Worm (Caenorhabditis elegans): ENCODE data around the gene F20D6.15.

The F20D6.15 gene

ce11 chrV:8223417-8223816, 35.1 kb upstream of the F20D6.15 start:
- TF ChIP-seq pax-1 (tag; optimal IDR thresholded peaks at IDR 0.05) (no peak), unc-42 (tag; optimal IDR thresholded peaks at IDR 0.05) (no peak), ets-4 (tag; optimal IDR thresholded peaks at IDR 0.05) (no peak), hlh-6 (tag; optimal IDR thresholded peaks at IDR 0.05) (no peak), ztf-16 (tag; optimal IDR thresholded peaks at IDR 0.05) (no peak), ceh-45 (GFP tag; IDR thresholded peaks at IDR 0.05) (no peak), dmd-4 (tag; optimal IDR thresholded peaks at IDR 0.05; ENCODE audit: borderline replicate concordance) (no peak), Y22D7AL.16 (tag; optimal IDR thresholded peaks at IDR 0.05) (no peak), ceh-31 (tag; optimal IDR thresholded peaks at IDR 0.05) (no peak), fax-1 (tag; optimal IDR thresholded peaks at IDR 0.05) (no peak), zip-5 (tag; optimal IDR thresholded peaks at IDR 0.05) (no peak), nhr-232 (tag; optimal IDR thresholded peaks at IDR 0.05) (no peak), hlh-30 (tag; optimal IDR thresholded peaks at IDR 0.05; ENCODE audit: insufficient read depth) (no peak), lin-11 (tag; optimal IDR thresholded peaks at IDR 0.05) (no peak), pha-4 (tag; optimal IDR thresholded peaks at IDR 0.05) (no peak), ceh-6 (GFP tag; optimal IDR thresholded peaks at IDR 0.05) (no peak), ceh-22 (tag; optimal IDR thresholded peaks at IDR 0.05) (no peak), tbx-7 (tag; optimal IDR thresholded peaks at IDR 0.05) (no peak), C08G9.2 (tag; optimal IDR thresholded peaks at IDR 0.05) (no peak), syd-9 (tag; optimal IDR thresholded peaks at IDR 0.05) (no peak)

- TF ChIP-seq ceh-30 (tag; optimal IDR thresholded peaks at IDR 0.05) (no peak), mec-3 (tag; optimal IDR thresholded peaks at IDR 0.05; ENCODE audit: borderline replicate concordance) (no peak), lim-6 (tag; optimal IDR thresholded peaks at IDR 0.05) (no peak), dmd-4 (tag; optimal IDR thresholded peaks at IDR 0.05; ENCODE audit: borderline replicate concordance) (no peak), hlh-13 (GFP tag; optimal IDR thresholded peaks at IDR 0.05) (no peak), ceh-9 (tag; optimal IDR thresholded peaks at IDR 0.05) (no peak), sox-2 (GFP tag; IDR thresholded peaks at IDR 0.05) (no peak), hlh-15 (tag; optimal IDR thresholded peaks at IDR 0.05) (no peak), hlh-6 (tag; optimal IDR thresholded peaks at IDR 0.05) (no peak), Y22D7AL.16 (tag; optimal IDR thresholded peaks at IDR 0.05) (no peak), pqm-1 (tag; optimal IDR thresholded peaks at IDR 0.05) (no peak), sdc-2 (tag; optimal IDR thresholded peaks at IDR 0.05) (no peak), pax-1 (tag; optimal IDR thresholded peaks at IDR 0.05) (no peak), ceh-45 (GFP tag; IDR thresholded peaks at IDR 0.05) (no peak), che-1 (tag; optimal IDR thresholded peaks at IDR 0.05) (no peak)
Observed at ce11 chrV:8221083-8221538, 32.8 kb upstream of the F20D6.15 start, which contains the start of the genes cogc-6 and air-1. Gene cogc-6, minus strand, starts transcription at chrV:8221316. Gene air-1, plus strand, starts transcription at chrV:8221488.

ce11 chrV:8219550-8219949, 31.3 kb upstream of the F20D6.15 start:
- TF ChIP-seq ceh-45 (GFP tag; IDR thresholded peaks at IDR 0.05): no peak
- no peak for TF ChIP-seq rnt-1 (tag; optimal IDR thresholded peaks at IDR 0.05)
- TF ChIP-seq pax-1 (tag; optimal IDR thresholded peaks at IDR 0.05): no peak
- no peak for TF ChIP-seq T23F11.4 (GFP tag; optimal IDR thresholded peaks at IDR 0.05)
- no peak for TF ChIP-seq gmeb-2 (tag; optimal IDR thresholded peaks at IDR 0.05)
- TF ChIP-seq ceh-19 (GFP tag; optimal IDR thresholded peaks at IDR 0.05): no peak
- TF ChIP-seq ztf-16 (tag; optimal IDR thresholded peaks at IDR 0.05): no peak
- TF ChIP-seq C38D4.7 (GFP tag; optimal IDR thresholded peaks at IDR 0.05): no peak
- no peak for TF ChIP-seq unc-86 (tag; optimal IDR thresholded peaks at IDR 0.05)
- no peak for TF ChIP-seq ets-4 (tag; optimal IDR thresholded peaks at IDR 0.05)
- TF ChIP-seq ceh-34 (tag; optimal IDR thresholded peaks at IDR 0.05): no peak
- TF ChIP-seq elt-2 (tag; optimal IDR thresholded peaks at IDR 0.05): no peak
- no peak for TF ChIP-seq ceh-30 (tag; optimal IDR thresholded peaks at IDR 0.05)
- TF ChIP-seq sox-4 (tag; optimal IDR thresholded peaks at IDR 0.05): no peak
- TF ChIP-seq tbx-7 (tag; optimal IDR thresholded peaks at IDR 0.05): no peak
- no peak for TF ChIP-seq hlh-6 (tag; optimal IDR thresholded peaks at IDR 0.05)
- TF ChIP-seq elt-4 (tag; optimal IDR thresholded peaks at IDR 0.05): no peak
- TF ChIP-seq pqm-1 (tag; optimal IDR thresholded peaks at IDR 0.05): no peak
